Worm (Caenorhabditis elegans): Measurements from ENCODE around the gene ceh-1.

The ceh-1 gene

ce11 chrX:4654057-4654456, at the start of gene ceh-1:
TSS of gene ceh-1 (minus strand) at chrX:4654157.
- no peak for TF ChIP-seq F13C5.2 (tag; optimal IDR thresholded peaks at IDR 0.05)
- no peak for TF ChIP-seq hnd-1 (tag; optimal IDR thresholded peaks at IDR 0.05)
- no peak for TF ChIP-seq tbx-11 (GFP tag; IDR thresholded peaks at IDR 0.05)
- no peak for TF ChIP-seq scrt-1 (GFP tag; IDR thresholded peaks at IDR 0.05)
- no peak for TF ChIP-seq B0310.2 (tag; optimal IDR thresholded peaks at IDR 0.05)
- TF ChIP-seq ets-7 (tag; optimal IDR thresholded peaks at IDR 0.05) = no peak
- no peak for TF ChIP-seq hmg-4 (GFP tag; optimal IDR thresholded peaks at IDR 0.05)
- TF ChIP-seq hmbx-1 (tag; optimal IDR thresholded peaks at IDR 0.05) = no peak
- no peak for TF ChIP-seq aly-1 (tag; optimal IDR thresholded peaks at IDR 0.05)
- TF ChIP-seq tbx-37 (GFP tag; conservative IDR thresholded peaks at IDR 0.05) = no peak
- TF ChIP-seq sea-1 (GFP tag; conservative IDR thresholded peaks at IDR 0.05) = no peak
- TF ChIP-seq pes-1 (GFP tag; IDR thresholded peaks at IDR 0.05) = no peak
- no peak for TF ChIP-seq flt-1 (GFP tag; IDR thresholded peaks at IDR 0.05)
- no peak for TF ChIP-seq ama-1 (optimal IDR thresholded peaks at IDR 0.05)
- TF ChIP-seq tra-4 (tag; optimal IDR thresholded peaks at IDR 0.05) = no peak
- TF ChIP-seq ceh-36 (tag; optimal IDR thresholded peaks at IDR 0.05) = no peak
- TF ChIP-seq ceh-13 (GFP tag; optimal IDR thresholded peaks at IDR 0.05) = no peak

DNA sequence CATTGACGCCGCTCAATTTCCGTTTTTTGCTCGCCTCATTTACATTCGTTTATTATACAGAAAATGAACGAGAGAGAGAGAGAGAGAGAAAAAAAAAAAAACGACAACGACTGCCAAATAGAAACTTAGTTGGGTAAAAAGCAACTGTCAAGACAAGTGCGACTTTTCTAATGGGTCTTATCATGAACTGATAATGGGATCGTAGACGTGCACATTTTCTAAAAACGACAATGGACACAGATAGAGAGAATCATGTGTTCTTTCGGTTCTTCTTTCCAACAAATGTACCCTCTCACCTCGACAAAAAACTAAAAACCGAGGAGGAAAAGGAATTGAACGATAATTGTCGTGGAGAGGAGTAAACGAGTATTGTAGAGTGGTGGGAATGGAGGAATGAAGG, 46.1 kb upstream of the ceh-1 start:
- TF ChIP-seq tra-4 (tag; optimal IDR thresholded peaks at IDR 0.05) = no peak
- no peak for TF ChIP-seq hmg-4 (GFP tag; optimal IDR thresholded peaks at IDR 0.05)
- TF ChIP-seq B0310.2 (tag; optimal IDR thresholded peaks at IDR 0.05) = no peak

- TF ChIP-seq F13C5.2 (tag; optimal IDR thresholded peaks at IDR 0.05) = peak; percentile 28
- TF ChIP-seq hmbx-1 (tag; optimal IDR thresholded peaks at IDR 0.05) = no peak
- TF ChIP-seq hmg-4 (GFP tag; optimal IDR thresholded peaks at IDR 0.05) = peak; percentile 47
Observed at ce11 chrX:4699411-4700050, 45.6 kb upstream of the ceh-1 start, which contains the start of gene hyl-2. TSS of gene hyl-2 (minus strand) at chrX:4699461.

ce11 chrX:4698271-4698670, 44.3 kb upstream of the ceh-1 start:
- no peak for TF ChIP-seq pes-1 (GFP tag; IDR thresholded peaks at IDR 0.05)
- no peak for TF ChIP-seq hmg-4 (GFP tag; optimal IDR thresholded peaks at IDR 0.05)
- no peak for TF ChIP-seq tbx-11 (GFP tag; IDR thresholded peaks at IDR 0.05)
- no peak for TF ChIP-seq sea-1 (GFP tag; conservative IDR thresholded peaks at IDR 0.05)
- no peak for TF ChIP-seq B0310.2 (tag; optimal IDR thresholded peaks at IDR 0.05)
- no peak for TF ChIP-seq ceh-13 (GFP tag; optimal IDR thresholded peaks at IDR 0.05)
- no peak for TF ChIP-seq flt-1 (GFP tag; IDR thresholded peaks at IDR 0.05)
- no peak for TF ChIP-seq ceh-36 (tag; optimal IDR thresholded peaks at IDR 0.05)

ce11 chrX:4694611-4695370, 40.8 kb upstream of the ceh-1 start:
- TF ChIP-seq B0310.2 (tag; optimal IDR thresholded peaks at IDR 0.05) = no peak
- no peak for TF ChIP-seq F13C5.2 (tag; optimal IDR thresholded peaks at IDR 0.05)
- no peak for TF ChIP-seq hmbx-1 (tag; optimal IDR thresholded peaks at IDR 0.05)
- TF ChIP-seq flt-1 (GFP tag; IDR thresholded peaks at IDR 0.05) = no peak
- no peak for TF ChIP-seq tbx-11 (GFP tag; IDR thresholded peaks at IDR 0.05)
- no peak for TF ChIP-seq tra-4 (tag; optimal IDR thresholded peaks at IDR 0.05)

ce11 chrX:4691148-4691773, 37.3 kb upstream of the ceh-1 start, which contains the start of gene K02G10.5:
TSS of gene K02G10.5 (minus strand) at chrX:4691198.
- TF ChIP-seq tbx-37 (GFP tag; conservative IDR thresholded peaks at IDR 0.05) (no peak), hnd-1 (tag; optimal IDR thresholded peaks at IDR 0.05) (no peak), F13C5.2 (tag; optimal IDR thresholded peaks at IDR 0.05) (no peak), ceh-36 (tag; optimal IDR thresholded peaks at IDR 0.05) (no peak), sea-1 (GFP tag; conservative IDR thresholded peaks at IDR 0.05) (no peak), ceh-13 (GFP tag; optimal IDR thresholded peaks at IDR 0.05) (no peak), ama-1 (optimal IDR thresholded peaks at IDR 0.05) (no peak), hmg-4 (GFP tag; optimal IDR thresholded peaks at IDR 0.05) (no peak), pes-1 (GFP tag; IDR thresholded peaks at IDR 0.05) (no peak), flt-1 (GFP tag; IDR thresholded peaks at IDR 0.05) (no peak), scrt-1 (GFP tag; IDR thresholded peaks at IDR 0.05) (no peak), aly-1 (tag; optimal IDR thresholded peaks at IDR 0.05) (no peak)

DNA sequence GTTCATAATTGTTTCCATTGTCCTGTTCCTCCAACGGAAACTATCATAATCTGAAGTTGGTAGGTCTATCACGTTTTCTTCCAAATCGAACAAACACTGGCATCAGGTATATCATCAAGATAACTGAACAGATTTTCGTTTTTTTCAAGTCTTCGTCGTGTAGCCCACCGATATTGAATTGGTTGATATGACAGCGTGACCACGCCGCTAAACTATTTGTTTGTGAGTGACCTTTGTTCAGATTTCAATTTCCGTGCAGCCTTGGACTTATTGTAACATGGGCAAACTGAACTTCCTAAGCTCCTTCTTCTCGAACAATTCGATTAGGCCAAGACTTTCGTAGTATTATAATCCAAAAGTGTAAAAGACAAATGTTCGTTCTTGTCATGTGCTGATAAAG, 31.6 kb upstream of the ceh-1 start:
- no peak for TF ChIP-seq hnd-1 (tag; optimal IDR thresholded peaks at IDR 0.05)
- TF ChIP-seq ama-1 (optimal IDR thresholded peaks at IDR 0.05) = no peak
- no peak for TF ChIP-seq hmbx-1 (tag; optimal IDR thresholded peaks at IDR 0.05)
- TF ChIP-seq aly-1 (tag; optimal IDR thresholded peaks at IDR 0.05) = no peak
- TF ChIP-seq sea-1 (GFP tag; conservative IDR thresholded peaks at IDR 0.05) = no peak
- no peak for TF ChIP-seq F13C5.2 (tag; optimal IDR thresholded peaks at IDR 0.05)
- no peak for TF ChIP-seq pes-1 (GFP tag; IDR thresholded peaks at IDR 0.05)
- no peak for TF ChIP-seq B0310.2 (tag; optimal IDR thresholded peaks at IDR 0.05)
- TF ChIP-seq scrt-1 (GFP tag; IDR thresholded peaks at IDR 0.05) = no peak
- TF ChIP-seq tra-4 (tag; optimal IDR thresholded peaks at IDR 0.05) = no peak
- TF ChIP-seq hmg-4 (GFP tag; optimal IDR thresholded peaks at IDR 0.05) = no peak
- no peak for TF ChIP-seq tbx-11 (GFP tag; IDR thresholded peaks at IDR 0.05)

DNA sequence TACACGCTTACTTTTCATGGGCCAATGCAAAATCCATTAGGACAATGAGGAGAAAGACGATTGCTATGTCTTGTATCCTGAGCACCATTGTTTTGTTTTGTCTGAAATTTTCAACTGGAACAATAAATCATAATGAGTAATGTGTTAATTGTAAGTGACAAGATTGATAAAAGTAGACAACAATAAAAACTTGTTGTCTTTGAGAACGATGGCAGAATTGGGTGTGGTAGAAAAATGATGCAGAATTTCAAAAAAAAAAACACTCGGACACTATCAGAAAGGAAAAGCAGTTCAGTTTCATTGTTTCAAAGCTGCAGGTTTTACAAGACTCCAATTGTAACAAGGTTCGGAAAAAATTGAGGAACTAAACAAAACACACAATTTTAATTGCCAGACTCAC, 28.7 kb upstream of the ceh-1 start, which contains the start of gene K02G10.15:
K02G10.15 (minus strand) TSS at position 101 of the 400 bp plus-strand sequence.
- TF ChIP-seq hmbx-1 (tag; optimal IDR thresholded peaks at IDR 0.05) (no peak), ama-1 (optimal IDR thresholded peaks at IDR 0.05) (no peak), tbx-11 (GFP tag; IDR thresholded peaks at IDR 0.05) (no peak), ceh-13 (GFP tag; optimal IDR thresholded peaks at IDR 0.05) (no peak), scrt-1 (GFP tag; IDR thresholded peaks at IDR 0.05) (no peak), ceh-36 (tag; optimal IDR thresholded peaks at IDR 0.05) (no peak), B0310.2 (tag; optimal IDR thresholded peaks at IDR 0.05) (no peak), aly-1 (tag; optimal IDR thresholded peaks at IDR 0.05) (no peak), F13C5.2 (tag; optimal IDR thresholded peaks at IDR 0.05) (no peak), pes-1 (GFP tag; IDR thresholded peaks at IDR 0.05) (no peak), flt-1 (GFP tag; IDR thresholded peaks at IDR 0.05) (no peak), tbx-37 (GFP tag; conservative IDR thresholded peaks at IDR 0.05) (no peak), sea-1 (GFP tag; conservative IDR thresholded peaks at IDR 0.05) (no peak), hmg-4 (GFP tag; optimal IDR thresholded peaks at IDR 0.05) (no peak), hnd-1 (tag; optimal IDR thresholded peaks at IDR 0.05) (no peak), tra-4 (tag; optimal IDR thresholded peaks at IDR 0.05) (no peak), ets-7 (tag; optimal IDR thresholded peaks at IDR 0.05) (no peak)

Measured in whole organism, early embryonic.